Fruit fly (Drosophila melanogaster): Measurements from ENCODE around the gene CG33796.

The CG33796 gene

dm6 chr3L:16145931-16146538 is 23.9 kb downstream of the CG33796 start:
- TF ChIP-seq toe (GFP tag; optimal IDR thresholded peaks at IDR 0.05) = no peak
- TF ChIP-seq pad (GFP tag; optimal IDR thresholded peaks at IDR 0.05) = no peak
- TF ChIP-seq cic (GFP tag; optimal IDR thresholded peaks at IDR 0.05) = no peak
- no peak for TF ChIP-seq ovo (GFP tag; optimal IDR thresholded peaks at IDR 0.05)
- no peak for TF ChIP-seq Crg-1 (GFP tag; optimal IDR thresholded peaks at IDR 0.05)
- no peak for TF ChIP-seq CG1620 (GFP tag; optimal IDR thresholded peaks at IDR 0.05)
- no peak for TF ChIP-seq CG5204 (GFP tag; optimal IDR thresholded peaks at IDR 0.05)

dm6 chr3L:16145282-16145681 is 24.6 kb downstream of the CG33796 start:
- TF ChIP-seq cic (GFP tag; optimal IDR thresholded peaks at IDR 0.05) (no peak), ovo (GFP tag; optimal IDR thresholded peaks at IDR 0.05) (no peak), cnc (optimal IDR thresholded peaks at IDR 0.05) (no peak), CG7045 (GFP tag; optimal IDR thresholded peaks at IDR 0.05) (no peak), toe (GFP tag; optimal IDR thresholded peaks at IDR 0.05) (no peak), CG1620 (GFP tag; optimal IDR thresholded peaks at IDR 0.05) (no peak), kay (GFP tag; ENCODE audit: borderline replicate concordance) (no peak), CG12768 (GFP tag; optimal IDR thresholded peaks at IDR 0.05) (no peak), bab1 (GFP tag; optimal IDR thresholded peaks at IDR 0.05) (no peak), Mnt (GFP tag; optimal IDR thresholded peaks at IDR 0.05) (no peak), CG11617 (GFP tag; optimal IDR thresholded peaks at IDR 0.05) (no peak), Crg-1 (GFP tag; optimal IDR thresholded peaks at IDR 0.05) (no peak), CG5204 (GFP tag; optimal IDR thresholded peaks at IDR 0.05) (no peak), Clk (GFP tag; optimal IDR thresholded peaks at IDR 0.05) (no peak), Hr96 (GFP tag; optimal IDR thresholded peaks at IDR 0.05) (no peak), tj (GFP tag; optimal IDR thresholded peaks at IDR 0.05) (no peak), CG33017 (tag; optimal IDR thresholded peaks at IDR 0.05) (no peak), CG7101 (tag; optimal IDR thresholded peaks at IDR 0.05) (no peak)

DNA sequence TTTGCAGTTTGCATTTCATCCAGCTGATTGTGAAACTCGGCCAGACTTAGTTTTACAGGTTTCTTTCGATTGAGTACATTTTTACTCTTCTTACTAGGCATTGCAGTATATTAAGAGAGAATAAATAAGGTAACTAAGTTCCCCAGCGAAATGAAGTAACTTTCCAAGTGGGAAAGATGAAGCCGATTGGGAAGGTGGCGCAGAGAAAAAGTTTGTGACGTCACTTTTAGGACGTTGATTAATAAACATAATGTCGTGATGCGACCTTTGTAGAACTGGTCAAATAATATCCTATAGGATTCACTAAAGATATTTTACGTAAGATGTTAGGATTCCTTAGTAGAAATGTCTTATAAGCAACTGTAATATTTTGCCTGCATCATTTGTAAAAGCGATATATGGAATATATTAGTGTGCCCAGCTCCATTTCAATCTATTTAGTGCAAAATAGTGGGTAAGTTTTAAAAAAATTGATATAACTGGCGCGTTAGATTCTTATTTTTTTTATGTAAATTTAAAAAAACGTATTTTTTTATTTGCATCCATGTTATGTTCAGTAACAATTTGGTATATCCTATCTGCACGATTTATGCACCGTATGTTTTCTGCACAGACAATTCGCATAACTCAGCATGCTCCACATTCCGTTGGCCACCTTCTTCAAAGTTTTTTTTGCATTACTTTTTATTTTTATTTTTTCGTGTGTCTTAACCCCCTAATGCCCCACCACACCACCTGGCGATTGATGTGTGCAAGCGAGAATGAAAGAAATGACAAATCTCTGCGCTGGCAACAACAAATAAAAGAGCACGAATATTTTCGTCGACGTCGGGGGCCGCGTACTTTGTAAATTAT is 26.0 kb downstream of the CG33796 start, which contains the start of gene CG32152:
Gene CG32152, minus strand, starts transcription at position 352 of the 855 bp plus-strand sequence.
- TF ChIP-seq kay (GFP tag; ENCODE audit: borderline replicate concordance) = no peak
- no peak for TF ChIP-seq CG7045 (GFP tag; optimal IDR thresholded peaks at IDR 0.05)
- no peak for TF ChIP-seq CG5204 (GFP tag; optimal IDR thresholded peaks at IDR 0.05)
- TF ChIP-seq tj (GFP tag; optimal IDR thresholded peaks at IDR 0.05) = peak; percentile 87
- peak; percentile 47 for TF ChIP-seq bab1 (GFP tag; optimal IDR thresholded peaks at IDR 0.05)

DNA sequence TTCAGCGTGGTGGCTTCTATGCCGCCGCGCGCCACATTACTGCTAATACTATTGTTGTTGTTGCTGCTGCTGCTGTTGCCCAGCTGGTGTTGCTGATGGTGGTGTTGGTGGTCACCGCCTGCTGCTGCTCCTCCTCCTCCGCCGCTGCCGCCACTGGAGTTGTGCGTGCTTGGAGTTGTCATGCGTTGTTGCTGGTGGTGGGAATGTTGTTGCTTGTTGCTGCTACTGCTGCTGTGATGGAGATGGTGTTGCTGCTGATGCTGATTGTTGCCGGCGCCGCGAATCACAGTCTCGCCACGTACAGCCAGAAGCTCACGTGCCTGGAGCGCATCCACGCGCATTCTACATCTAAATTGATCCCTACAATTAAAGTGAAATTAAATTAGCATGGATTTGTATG is 28.4 kb downstream of the CG33796 start:
- TF ChIP-seq kay (GFP tag; ENCODE audit: borderline replicate concordance) (no peak), tj (GFP tag; optimal IDR thresholded peaks at IDR 0.05) (no peak), pad (GFP tag; optimal IDR thresholded peaks at IDR 0.05) (no peak), toe (GFP tag; optimal IDR thresholded peaks at IDR 0.05) (no peak), Crg-1 (GFP tag; optimal IDR thresholded peaks at IDR 0.05) (no peak), CG12768 (GFP tag; optimal IDR thresholded peaks at IDR 0.05) (no peak)

DNA sequence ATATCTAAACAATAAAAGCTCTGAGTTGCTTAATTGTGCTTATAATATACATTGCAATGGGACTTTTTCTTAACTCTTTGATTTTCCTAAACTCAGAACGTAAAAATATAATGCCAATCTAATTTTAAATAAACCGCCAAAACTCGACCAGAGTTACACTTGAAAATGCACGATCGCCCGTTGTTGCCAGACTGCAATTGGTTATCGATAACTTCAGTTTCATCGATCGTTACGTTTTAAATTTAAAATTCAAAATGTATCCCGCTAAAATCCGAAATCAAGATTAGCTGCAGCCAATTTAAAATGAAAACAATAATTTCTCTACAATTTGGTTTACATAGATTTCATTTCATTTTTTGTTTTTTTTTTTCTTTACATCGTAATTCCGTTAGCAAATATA is 30.8 kb downstream of the CG33796 start:
- peak; percentile 41 for TF ChIP-seq bab1 (GFP tag; optimal IDR thresholded peaks at IDR 0.05)
- peak; percentile 98 for TF ChIP-seq CG14711 (tag; optimal IDR thresholded peaks at IDR 0.05)
- no peak for TF ChIP-seq ovo (GFP tag; optimal IDR thresholded peaks at IDR 0.05)
- TF ChIP-seq cic (GFP tag; optimal IDR thresholded peaks at IDR 0.05) = no peak

dm6 chr3L:16137779-16138178 is 32.1 kb downstream of the CG33796 start, which contains the start of gene CG5157:
Gene CG5157 (minus strand): TSS chr3L:16137879.
- TF ChIP-seq kay (GFP tag; ENCODE audit: borderline replicate concordance) (no peak), cic (GFP tag; optimal IDR thresholded peaks at IDR 0.05) (no peak), CG1620 (GFP tag; optimal IDR thresholded peaks at IDR 0.05) (no peak), ovo (GFP tag; optimal IDR thresholded peaks at IDR 0.05) (no peak), cnc (optimal IDR thresholded peaks at IDR 0.05) (no peak), CG7045 (GFP tag; optimal IDR thresholded peaks at IDR 0.05) (no peak), bab1 (GFP tag; optimal IDR thresholded peaks at IDR 0.05) (no peak), CG33017 (tag; optimal IDR thresholded peaks at IDR 0.05) (no peak), Mnt (GFP tag; optimal IDR thresholded peaks at IDR 0.05) (no peak), tj (GFP tag; optimal IDR thresholded peaks at IDR 0.05) (no peak), Clk (GFP tag; optimal IDR thresholded peaks at IDR 0.05) (no peak), CG5204 (GFP tag; optimal IDR thresholded peaks at IDR 0.05) (no peak), pad (GFP tag; optimal IDR thresholded peaks at IDR 0.05) (no peak)
